Worm (Caenorhabditis elegans): ENCODE results near the gene Y55F3AM.13.

DNA sequence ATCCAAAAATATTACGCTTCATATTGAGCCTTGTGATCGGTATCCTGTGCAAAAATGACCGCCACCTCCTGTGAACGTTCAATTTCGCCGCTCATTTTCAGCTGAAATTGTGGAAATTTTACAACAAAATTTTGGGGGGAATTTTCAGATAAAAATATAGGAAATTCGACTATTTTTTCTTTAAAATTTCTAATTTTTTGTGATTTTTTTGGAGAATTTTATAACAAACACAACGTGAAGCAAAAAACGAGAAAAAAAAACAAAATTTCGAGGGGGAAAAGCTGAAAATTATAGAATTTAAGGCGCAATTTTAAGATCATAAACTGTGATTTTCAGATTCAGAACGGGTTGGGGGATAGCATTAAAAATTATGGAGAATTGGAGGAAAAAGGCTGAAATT is 30.8 kb upstream of the Y55F3AM.13 start, which contains the start of gene csn-4:
- TF ChIP-seq M03D4.4 (tag; optimal IDR thresholded peaks at IDR 0.05) = no peak
- TF ChIP-seq snpc-4 (tag; optimal IDR thresholded peaks at IDR 0.05) = no peak
- TF ChIP-seq lin-13 (tag; optimal IDR thresholded peaks at IDR 0.05) = no peak
- no peak for TF ChIP-seq nhr-237 (tag; optimal IDR thresholded peaks at IDR 0.05)
- no peak for TF ChIP-seq mls-2 (tag; optimal IDR thresholded peaks at IDR 0.05)
- no peak for TF ChIP-seq lsy-2 (tag; optimal IDR thresholded peaks at IDR 0.05)
- no peak for TF ChIP-seq elt-1 (tag; optimal IDR thresholded peaks at IDR 0.05; ENCODE audit: borderline replicate concordance, insufficient read depth)
- no peak for TF ChIP-seq unc-62 (GFP tag; optimal IDR thresholded peaks at IDR 0.05)
- TF ChIP-seq nhr-76 (tag; optimal IDR thresholded peaks at IDR 0.05) = no peak
- TF ChIP-seq tbx-8 (GFP tag; optimal IDR thresholded peaks at IDR 0.05) = no peak
- TF ChIP-seq ham-2 (GFP tag; optimal IDR thresholded peaks at IDR 0.05) = no peak
